Fruit fly (Drosophila melanogaster) whole organism: ENCODE measurements around the gene Ptx1.

Experiments used
- CG8478 ChIP-seq: fragments of >200 bp; optimal IDR thresholded peaks from 2 replicates; lab custom pipeline; 2018; ENCODE audit warnings: inconsistent platforms
- Dll ChIP-seq: fragments of >200 bp; optimal IDR thresholded peaks from 2 replicates; lab custom pipeline; 2017
- pan ChIP-seq: fragments of >200 bp; optimal IDR thresholded peaks from 2 replicates; lab custom pipeline; 2017
- psq ChIP-seq: fragments of >200 bp; optimal IDR thresholded peaks from 2 replicates; lab custom pipeline; 2017
- usp ChIP-seq: fragments of >200 bp; optimal IDR thresholded peaks from 2 replicates; lab custom pipeline; 2017; ENCODE audit warnings: missing biosample characterization, missing genetic modification characterization, mixed read lengths

dm6 chr3R:30880024-30880423 is 32.5 kb upstream of the Ptx1 start:
- TF ChIP-seq psq (lab: Kevin White, UChicago) = no peak
- no peak for TF ChIP-seq CG8478 (lab: Kevin White, UChicago)
- TF ChIP-seq pan (lab: Kevin White, UChicago) = no peak
- TF ChIP-seq Dll (lab: Kevin White, UChicago) = no peak
- TF ChIP-seq usp (GFP tag; lab: Kevin White, UChicago) = no peak
